Fruit fly (Drosophila melanogaster) whole organism, embryonic: Measurements from ENCODE around the gene cindr.

ENCODE experiments used
- Asciz ChIP-seq: fragments of 200-800 bp; sonication (Bioruptor generic); optimal IDR thresholded peaks from 2 replicates; lab custom pipeline; 2017; ENCODE audit warnings: missing biosample characterization, mild to moderate bottlenecking, missing genetic modification characterization, missing genetic modification reagents
- Atf6 ChIP-seq: fragments of 200-800 bp; sonication (Bioruptor generic); IDR thresholded peaks from 2 replicates; pipeline ENCODE4 v1.3.6; 2022; ENCODE audit warnings: missing biosample characterization, missing genetic modification characterization
- CG1024 ChIP-seq: fragments of 200-800 bp; sonication (Bioruptor generic); IDR thresholded peaks from 2 replicates; pipeline ENCODE4 v1.3.6; 2022; ENCODE audit warnings: missing biosample characterization, missing genetic modification characterization
- CG10321 ChIP-seq: fragments of 200-800 bp; sonication (Bioruptor generic); IDR thresholded peaks from 2 replicates; pipeline ENCODE4 v1.3.6; 2022; ENCODE audit warnings: missing biosample characterization, missing genetic modification characterization
- CG11723 ChIP-seq: fragments of 200-800 bp; sonication (Bioruptor generic); optimal IDR thresholded peaks from 2 replicates; lab custom pipeline; 2017; ENCODE audit warnings: missing biosample characterization, mild to moderate bottlenecking, missing genetic modification characterization
- CG1603 ChIP-seq: fragments of 200-800 bp; sonication (Bioruptor generic); optimal IDR thresholded peaks from 2 replicates; lab custom pipeline; 2019; ENCODE audit warnings: missing biosample characterization, mild to moderate bottlenecking, missing genetic modification characterization, moderate library complexity
- CG17612 ChIP-seq: fragments of 200-800 bp; sonication (Bioruptor generic); IDR thresholded peaks from 2 replicates; pipeline ENCODE4 v1.3.6; 2022; ENCODE audit warnings: missing biosample characterization, missing genetic modification characterization
- CG17829 ChIP-seq: fragments of 200-800 bp; optimal IDR thresholded peaks from 2 replicates; lab custom pipeline; 2019; ENCODE audit warnings: missing biosample characterization, mild to moderate bottlenecking, missing genetic modification characterization, moderate library complexity
- CG17912 ChIP-seq: fragments of 200-800 bp; sonication (Bioruptor generic); optimal IDR thresholded peaks from 2 replicates; lab custom pipeline; 2018; ENCODE audit warnings: missing biosample characterization, mild to moderate bottlenecking, missing genetic modification characterization
- CG18476 ChIP-seq: fragments of 200-800 bp; sonication (Bioruptor generic); optimal IDR thresholded peaks from 2 replicates; lab custom pipeline; 2016; ENCODE audit warnings: missing biosample characterization, mild to moderate bottlenecking, missing genetic modification characterization
- CG2120 ChIP-seq: fragments of 200-800 bp; sonication (Bioruptor generic); optimal IDR thresholded peaks from 3 replicates; lab custom pipeline; 2016; ENCODE audit warnings: missing biosample characterization, missing genetic modification characterization
- CG2678 ChIP-seq: fragments of 200-800 bp; sonication (Bioruptor generic); optimal IDR thresholded peaks from 3 replicates; lab custom pipeline; 2019; ENCODE audit warnings: missing biosample characterization, mild to moderate bottlenecking, missing genetic modification characterization, moderate library complexity
- CG30020 ChIP-seq: fragments of 200-800 bp; optimal IDR thresholded peaks from 2 replicates; lab custom pipeline; 2019; ENCODE audit warnings: missing biosample characterization, mild to moderate bottlenecking, missing genetic modification characterization, moderate library complexity
- CG3726 ChIP-seq: fragments of 200-800 bp; sonication (Bioruptor generic); IDR thresholded peaks from 3 replicates; pipeline ENCODE4, ENCODE4 v1.3.6; 2022; ENCODE audit warnings: missing biosample characterization, missing genetic modification characterization
- CG3838 ChIP-seq: fragments of 200-800 bp; sonication (Bioruptor generic); optimal IDR thresholded peaks from 3 replicates; lab custom pipeline; 2016; ENCODE audit warnings: missing biosample characterization, missing genetic modification characterization
- CG4730 ChIP-seq: fragments of 200-800 bp; sonication (Bioruptor generic); IDR thresholded peaks from 2 replicates; pipeline ENCODE4 v1.3.6; 2022; ENCODE audit warnings: missing biosample characterization, missing genetic modification characterization
- CG6813 ChIP-seq: fragments of 200-800 bp; sonication (Bioruptor generic); optimal IDR thresholded peaks from 2 replicates; lab custom pipeline; 2017; ENCODE audit warnings: missing biosample characterization, missing genetic modification characterization, mild to moderate bottlenecking, moderate library complexity, missing genetic modification reagents
- CG7357 ChIP-seq: fragments of 200-800 bp; sonication (Bioruptor generic); IDR thresholded peaks from 3 replicates; pipeline ENCODE4 v1.3.6; 2022; ENCODE audit warnings: missing biosample characterization, missing genetic modification characterization
- CG8388 ChIP-seq: fragments of 200-800 bp; sonication (Bioruptor generic); optimal IDR thresholded peaks from 2 replicates; lab custom pipeline; 2019; ENCODE audit warnings: missing biosample characterization, mild to moderate bottlenecking, missing genetic modification characterization, moderate library complexity
- CG9609 ChIP-seq: fragments of 200-800 bp; sonication (Bioruptor generic); optimal IDR thresholded peaks from 3 replicates; lab custom pipeline; 2016; ENCODE audit warnings: missing biosample characterization, missing genetic modification characterization
- Chrac-16 ChIP-seq: fragments of 200-800 bp; sonication (Bioruptor generic); optimal IDR thresholded peaks from 3 replicates; lab custom pipeline; 2016; ENCODE audit warnings: missing biosample characterization, missing genetic modification characterization
- CoRest ChIP-seq: fragments of 200-800 bp; sonication (Bioruptor generic); optimal IDR thresholded peaks from 3 replicates; lab custom pipeline; 2018; ENCODE audit warnings: missing biosample characterization, mild to moderate bottlenecking, missing genetic modification characterization, moderate library complexity
- Deaf1 ChIP-seq: fragments of 200-800 bp; optimal IDR thresholded peaks from 3 replicates; lab custom pipeline; 2019; ENCODE audit warnings: missing biosample characterization, mild to moderate bottlenecking, missing genetic modification characterization, moderate library complexity
- H2.0 ChIP-seq: fragments of 200-800 bp; sonication (Bioruptor generic); IDR thresholded peaks from 2 replicates; pipeline ENCODE4 v1.3.6; 2022; ENCODE audit warnings: missing biosample characterization, missing genetic modification characterization
- HLHmδ ChIP-seq: fragments of 200-800 bp; sonication (Bioruptor generic); optimal IDR thresholded peaks from 2 replicates; lab custom pipeline; 2018; ENCODE audit warnings: missing biosample characterization, mild to moderate bottlenecking, missing genetic modification characterization, moderate library complexity
- Med ChIP-seq: fragments of 200-800 bp; sonication (Bioruptor generic); peaks from one replicate; lab custom pipeline; 2016; ENCODE audit warnings: missing biosample characterization, missing genetic modification characterization, mild to moderate bottlenecking, inconsistent platforms, moderate library complexity
- Usf ChIP-seq: fragments of 200-800 bp; sonication (Bioruptor generic); optimal IDR thresholded peaks from 2 replicates; lab custom pipeline; 2017; ENCODE audit warnings: missing genotype, missing biosample characterization, missing genetic modification characterization
- ab ChIP-seq: fragments of 200-800 bp; sonication (Bioruptor generic); optimal IDR thresholded peaks from 2 replicates; lab custom pipeline; 2016; ENCODE audit warnings: missing biosample characterization, missing genetic modification characterization
- bab2 ChIP-seq: fragments of 200-800 bp; sonication (Bioruptor generic); optimal IDR thresholded peaks from 2 replicates; lab custom pipeline; 2016; ENCODE audit warnings: missing biosample characterization, missing genetic modification characterization
- ci ChIP-seq: fragments of 200-800 bp; sonication (Bioruptor generic); IDR thresholded peaks from 3 replicates; pipeline ENCODE4 v1.3.6; 2022; ENCODE audit warnings: missing biosample characterization, missing genetic modification characterization
- crc ChIP-seq: fragments of 200-800 bp; sonication (Bioruptor generic); optimal IDR thresholded peaks from 2 replicates; lab custom pipeline; 2016; ENCODE audit warnings: missing biosample characterization, missing genetic modification characterization
- dati ChIP-seq: fragments of 200-800 bp; sonication (Bioruptor generic); IDR thresholded peaks from 2 replicates; pipeline ENCODE4 v1.3.6; 2022; ENCODE audit warnings: missing biosample characterization, missing genetic modification characterization
- dmrt11E ChIP-seq: fragments of 200-800 bp; sonication (Bioruptor generic); optimal IDR thresholded peaks from 3 replicates; lab custom pipeline; 2018; ENCODE audit warnings: missing biosample characterization, mild to moderate bottlenecking, missing genetic modification characterization, moderate library complexity
- ewg ChIP-seq: fragments of 200-800 bp; sonication (Bioruptor generic); optimal IDR thresholded peaks from 3 replicates; lab custom pipeline; 2017; ENCODE audit warnings: mild to moderate bottlenecking, missing biosample characterization, missing genetic modification reagents, missing genetic modification characterization
- eyg ChIP-seq: fragments of 200-800 bp; sonication (Bioruptor generic); optimal IDR thresholded peaks from 3 replicates; lab custom pipeline; 2016; ENCODE audit warnings: missing biosample characterization, missing genetic modification characterization
- fd102C ChIP-seq: fragments of 200-800 bp; sonication (Bioruptor generic); optimal IDR thresholded peaks from 2 replicates; lab custom pipeline; 2018; ENCODE audit warnings: missing biosample characterization, mild to moderate bottlenecking, missing genetic modification characterization, moderate library complexity
- fd3F ChIP-seq: fragments of 200-800 bp; sonication (Bioruptor generic); optimal IDR thresholded peaks from 2 replicates; lab custom pipeline; 2018; ENCODE audit warnings: missing biosample characterization, mild to moderate bottlenecking, missing genetic modification characterization, moderate library complexity
- fru ChIP-seq: fragments of >200 bp; optimal IDR thresholded peaks from 2 replicates; lab custom pipeline; 2017
- fu2 ChIP-seq: fragments of 200-800 bp; sonication (Bioruptor generic); optimal IDR thresholded peaks from 2 replicates; lab custom pipeline; 2016; ENCODE audit warnings: missing biosample characterization, missing genetic modification characterization
- grau ChIP-seq: fragments of 200-800 bp; optimal IDR thresholded peaks from 3 replicates; lab custom pipeline; 2019; ENCODE audit warnings: missing biosample characterization, mild to moderate bottlenecking, missing genetic modification characterization, moderate library complexity
- gro ChIP-seq: fragments of 200-800 bp; sonication (Bioruptor generic); optimal IDR thresholded peaks from 2 replicates; lab custom pipeline; 2016; ENCODE audit warnings: missing biosample characterization, missing genetic modification characterization
- gsb-n ChIP-seq: fragments of 200-800 bp; sonication (Bioruptor generic); optimal IDR thresholded peaks from 3 replicates; lab custom pipeline; 2018; ENCODE audit warnings: missing biosample characterization, mild to moderate bottlenecking, missing genetic modification characterization
- her ChIP-seq: fragments of 200-800 bp; sonication (Bioruptor generic); optimal IDR thresholded peaks from 2 replicates; lab custom pipeline; 2016; ENCODE audit warnings: missing biosample characterization, missing genetic modification characterization
- nmo ChIP-seq: fragments of 200-800 bp; sonication (Bioruptor generic); optimal IDR thresholded peaks from 2 replicates; lab custom pipeline; 2018; ENCODE audit warnings: missing biosample characterization, mild to moderate bottlenecking, missing genetic modification characterization, moderate library complexity
- nom ChIP-seq: fragments of 200-800 bp; sonication (Bioruptor generic); optimal IDR thresholded peaks from 2 replicates; lab custom pipeline; 2017; ENCODE audit warnings: missing biosample characterization, missing genetic modification characterization, mild to moderate bottlenecking, moderate library complexity, missing genetic modification reagents
- pho ChIP-seq: fragments of 200-800 bp; sonication (Bioruptor generic); optimal IDR thresholded peaks from 2 replicates; lab custom pipeline; 2016; ENCODE audit warnings: missing biosample characterization, missing genetic modification characterization
- repo ChIP-seq: fragments of 200-800 bp; sonication (Bioruptor generic); optimal IDR thresholded peaks from 2 replicates; lab custom pipeline; 2016; ENCODE audit warnings: missing biosample characterization, missing genetic modification characterization
- ro ChIP-seq: fragments of 200-800 bp; sonication (Bioruptor generic); IDR thresholded peaks from 2 replicates; pipeline ENCODE4 v1.3.6; 2022; ENCODE audit warnings: missing biosample characterization, missing genetic modification characterization
- scrt ChIP-seq: fragments of 200-800 bp; sonication (Bioruptor generic); optimal IDR thresholded peaks from 2 replicates; lab custom pipeline; 2018; ENCODE audit warnings: missing biosample characterization, mild to moderate bottlenecking, missing genetic modification characterization, moderate library complexity
- sna ChIP-seq: fragments of 200-800 bp; sonication (Bioruptor generic); IDR thresholded peaks from 2 replicates; pipeline ENCODE4 v1.3.6; 2022; ENCODE audit warnings: missing biosample characterization, missing genetic modification characterization; ENCODE audit not compliant: partially characterized antibody
- trem ChIP-seq: fragments of 200-800 bp; optimal IDR thresholded peaks from 3 replicates; lab custom pipeline; 2019; ENCODE audit warnings: missing biosample characterization, mild to moderate bottlenecking, missing genetic modification characterization, moderate library complexity
- unpg ChIP-seq: fragments of 200-800 bp; sonication (Bioruptor generic); optimal IDR thresholded peaks from 3 replicates; lab custom pipeline; 2018; ENCODE audit warnings: missing biosample characterization, mild to moderate bottlenecking, missing genetic modification characterization, moderate library complexity

The cindr gene

dm6 chr3R:30874679-30875078, 66.3 kb downstream of the cindr start (continued):
- no peak for TF ChIP-seq HLHmδ
- TF ChIP-seq CG3726 (GFP tag; lab: Robert Waterston, UW), result 0 out of 3 replicates have a peak, but pooled peaks have one; percentile 28
- TF ChIP-seq CG30020 (tag; lab: Kevin White, UChicago), result no peak
- TF ChIP-seq Usf (GFP tag; lab: Kevin White, UChicago), result no peak
- TF ChIP-seq nmo (GFP tag; lab: Kevin White, UChicago), result peak; percentile 4
- TF ChIP-seq ro (GFP tag; lab: Robert Waterston, UW), result no peak
- no peak for TF ChIP-seq crc
- TF ChIP-seq nom (GFP tag; lab: Kevin White, UChicago), result no peak
- no peak for TF ChIP-seq repo (GFP tag; lab: Kevin White, UChicago)
- TF ChIP-seq CG4730 (GFP tag; lab: Robert Waterston, UW), result no peak
- no peak for TF ChIP-seq CG2120 (GFP tag; lab: Kevin White, UChicago)
- no peak for TF ChIP-seq trem (tag; lab: Kevin White, UChicago)
- no peak for TF ChIP-seq scrt (GFP tag; lab: Kevin White, UChicago)
- no peak for TF ChIP-seq CG7357 (GFP tag; lab: Robert Waterston, UW)
- no peak for TF ChIP-seq CG11723
- TF ChIP-seq dmrt11E (tag; lab: Kevin White, UChicago), result no peak
- no peak for TF ChIP-seq fd102C (GFP tag; lab: Kevin White, UChicago)
- no peak for TF ChIP-seq Atf6 (GFP tag; lab: Robert Waterston, UW)
- TF ChIP-seq Chrac-16, result no peak
- no peak for TF ChIP-seq unpg (GFP tag; lab: Kevin White, UChicago)
- TF ChIP-seq gro, result no peak
- TF ChIP-seq her, result no peak
- no peak for TF ChIP-seq CG9609 (GFP tag; lab: Kevin White, UChicago)
- TF ChIP-seq Asciz (GFP tag; lab: Kevin White, UChicago), result no peak
- TF ChIP-seq ab (GFP tag; lab: Kevin White, UChicago), result no peak
- peak; percentile 16 for TF ChIP-seq CG2678
- TF ChIP-seq bab2, result no peak
- TF ChIP-seq CoRest (tag; lab: Kevin White, UChicago), result no peak
- no peak for TF ChIP-seq CG18476 (GFP tag; lab: Kevin White, UChicago)
- no peak for TF ChIP-seq sna (GFP tag; lab: Robert Waterston, UW)
- peak; percentile 21; the same call in 1 of the 2 replicates for TF ChIP-seq CG1024
- no peak for TF ChIP-seq eyg (GFP tag; lab: Kevin White, UChicago)
- no peak for TF ChIP-seq CG17912
- no peak for TF ChIP-seq fu2 (GFP tag; lab: Kevin White, UChicago)
- 0 out of 2 replicates have a peak, but pooled peaks have one; percentile 3 for TF ChIP-seq H2.0 (GFP tag; lab: Robert Waterston, UW)
- no peak for TF ChIP-seq dati (GFP tag; lab: Robert Waterston, UW)
- peak; percentile 63; the same call in 2 of the 3 replicates for TF ChIP-seq ci
- peak; percentile 44 for TF ChIP-seq CG1603 (tag; lab: Kevin White, UChicago)
- TF ChIP-seq Deaf1 (tag; lab: Kevin White, UChicago), result no peak
- peak; percentile 25 for TF ChIP-seq grau (tag; lab: Kevin White, UChicago)
- no peak for TF ChIP-seq CG6813 (GFP tag; lab: Kevin White, UChicago)
- peak; percentile 38 for TF ChIP-seq ewg (GFP tag; lab: Kevin White, UChicago)
- TF ChIP-seq CG17612 (GFP tag; lab: Robert Waterston, UW), result no peak
- no peak for TF ChIP-seq fru (lab: Kevin White, UChicago)
- peak; percentile 15 for TF ChIP-seq CG8388
- TF ChIP-seq gsb-n (tag; lab: Kevin White, UChicago), result peak; percentile 21
- no peak for TF ChIP-seq CG3838 (GFP tag; lab: Kevin White, UChicago)
- no peak for TF ChIP-seq CG10321 (GFP tag; lab: Robert Waterston, UW)
- TF ChIP-seq pho (GFP tag; lab: Kevin White, UChicago), result no peak
- no peak for TF ChIP-seq fd3F (GFP tag; lab: Kevin White, UChicago)
- no peak for TF ChIP-seq CG17829 (tag; lab: Kevin White, UChicago)
- TF ChIP-seq Med (GFP tag; lab: Kevin White, UChicago), result peak; percentile 72
